Worm (Caenorhabditis elegans): ENCODE data around the gene ceh-16.

ceh-16 gene

DNA sequence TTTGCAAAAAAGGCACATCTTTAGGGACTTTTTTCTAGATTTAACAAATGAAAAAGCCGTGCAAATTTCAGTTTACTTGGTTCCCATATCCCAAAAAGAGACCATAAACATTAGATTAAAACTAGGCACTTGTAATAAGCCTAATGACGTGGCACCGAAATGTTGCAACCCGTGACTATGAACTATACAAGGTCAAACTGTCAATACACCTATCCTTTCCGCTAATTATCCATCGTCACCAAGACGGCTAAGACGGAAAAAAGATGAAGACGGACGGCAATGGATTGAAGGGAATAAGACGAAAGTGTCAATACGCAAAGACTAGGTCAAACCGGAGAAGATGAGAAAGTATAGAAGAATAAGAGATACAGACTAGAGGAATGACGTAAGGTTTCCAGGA, 23.6 kb upstream of the ceh-16 start:
- TF ChIP-seq ttx-3 (tag; optimal IDR thresholded peaks at IDR 0.05): no peak
- no peak for TF ChIP-seq ref-2 (tag; optimal IDR thresholded peaks at IDR 0.05)
- TF ChIP-seq eyg-1 (tag; optimal IDR thresholded peaks at IDR 0.05): no peak
- no peak for TF ChIP-seq hlh-30 (tag; optimal IDR thresholded peaks at IDR 0.05; ENCODE audit: insufficient read depth)
- no peak for TF ChIP-seq Y22D7AL.16 (tag; optimal IDR thresholded peaks at IDR 0.05)
- no peak for TF ChIP-seq K02D7.2 (tag; optimal IDR thresholded peaks at IDR 0.05)
- no peak for TF ChIP-seq gmeb-2 (tag; optimal IDR thresholded peaks at IDR 0.05)
- no peak for TF ChIP-seq ceh-24 (tag; optimal IDR thresholded peaks at IDR 0.05)
- TF ChIP-seq ceh-6 (GFP tag; optimal IDR thresholded peaks at IDR 0.05): no peak
- no peak for TF ChIP-seq hlh-6 (tag; optimal IDR thresholded peaks at IDR 0.05)

DNA sequence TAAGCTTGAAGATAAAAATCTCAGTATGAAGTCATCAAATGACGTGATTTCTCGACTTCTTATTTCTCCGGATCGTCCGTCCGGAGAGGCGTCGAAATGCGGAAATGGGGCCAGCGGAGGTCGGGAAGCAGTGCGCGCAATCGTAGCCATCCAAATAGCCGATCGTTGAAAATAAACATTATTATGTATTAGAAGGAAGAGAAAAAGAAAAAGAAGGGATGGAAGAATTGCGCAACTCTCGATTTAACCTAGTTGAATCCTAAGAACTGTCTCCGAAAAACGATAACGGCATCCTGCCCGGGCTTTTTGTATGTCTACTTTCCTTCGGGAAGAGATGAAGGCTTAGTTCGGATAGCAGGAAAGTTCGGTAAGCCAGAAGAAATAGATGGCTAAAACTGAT, 20.4 kb upstream of the ceh-16 start:
- TF ChIP-seq pha-2 (tag; optimal IDR thresholded peaks at IDR 0.05): no peak
- TF ChIP-seq ceh-31 (tag; optimal IDR thresholded peaks at IDR 0.05): no peak
- TF ChIP-seq ama-1 (optimal IDR thresholded peaks at IDR 0.05): no peak
- TF ChIP-seq elt-4 (tag; optimal IDR thresholded peaks at IDR 0.05): no peak
- no peak for TF ChIP-seq ceh-6 (GFP tag; optimal IDR thresholded peaks at IDR 0.05)

- TF ChIP-seq che-1 (tag; optimal IDR thresholded peaks at IDR 0.05) (no peak), T23F11.4 (GFP tag; optimal IDR thresholded peaks at IDR 0.05) (no peak), K02D7.2 (tag; optimal IDR thresholded peaks at IDR 0.05) (no peak), sox-2 (GFP tag; IDR thresholded peaks at IDR 0.05) (no peak), ceh-6 (GFP tag; optimal IDR thresholded peaks at IDR 0.05) (no peak), gmeb-2 (tag; optimal IDR thresholded peaks at IDR 0.05) (no peak), lim-6 (tag; optimal IDR thresholded peaks at IDR 0.05) (no peak), Y22D7AL.16 (tag; optimal IDR thresholded peaks at IDR 0.05) (no peak), hlh-13 (GFP tag; optimal IDR thresholded peaks at IDR 0.05) (no peak), zip-5 (tag; optimal IDR thresholded peaks at IDR 0.05) (no peak), pros-1 (tag; optimal IDR thresholded peaks at IDR 0.05) (no peak), C38D4.7 (GFP tag; optimal IDR thresholded peaks at IDR 0.05) (no peak), pag-3 (tag; optimal IDR thresholded peaks at IDR 0.05; ENCODE audit: borderline replicate concordance) (no peak), pha-4 (tag; optimal IDR thresholded peaks at IDR 0.05) (no peak), pqm-1 (tag; optimal IDR thresholded peaks at IDR 0.05) (no peak), ceh-31 (tag; optimal IDR thresholded peaks at IDR 0.05) (no peak), lin-11 (tag; optimal IDR thresholded peaks at IDR 0.05) (no peak)
Observed at ce11 chrIII:8605532-8605931, 17.0 kb upstream of the ceh-16 start, which contains the start of gene C06E1.1. C06E1.1 (plus strand) TSS chrIII:8605832.

DNA sequence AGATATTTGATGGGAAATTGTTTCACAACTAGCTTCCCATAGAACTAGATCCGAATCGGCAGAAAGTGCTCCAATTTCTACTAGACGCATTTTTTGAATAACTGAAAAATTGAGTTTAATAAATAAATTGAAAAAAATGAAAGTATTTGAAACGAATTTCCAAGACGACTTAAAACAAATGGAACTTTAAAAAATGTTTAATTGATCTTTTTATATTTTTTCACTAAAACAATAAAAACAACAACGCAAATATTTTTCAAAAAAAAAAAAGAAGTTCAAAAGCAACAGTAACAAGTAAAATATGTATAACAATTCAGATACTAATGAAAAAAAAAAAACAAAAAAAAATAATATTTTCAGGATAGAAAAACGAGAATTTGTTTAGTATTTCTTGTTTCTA, 12.9 kb upstream of the ceh-16 start, which contains the start of gene C06E1.9:
Gene C06E1.9, minus strand, starts transcription at position 101 of the 400 bp plus-strand sequence.
- TF ChIP-seq tbx-2 (tag; optimal IDR thresholded peaks at IDR 0.05): no peak
- TF ChIP-seq che-1 (tag; optimal IDR thresholded peaks at IDR 0.05): no peak
- TF ChIP-seq ttx-3 (tag; optimal IDR thresholded peaks at IDR 0.05): no peak
- TF ChIP-seq dmd-4 (tag; optimal IDR thresholded peaks at IDR 0.05; ENCODE audit: borderline replicate concordance): no peak
- no peak for TF ChIP-seq eyg-1 (tag; optimal IDR thresholded peaks at IDR 0.05)
- TF ChIP-seq ceh-2 (tag; optimal IDR thresholded peaks at IDR 0.05): no peak
- TF ChIP-seq ceh-24 (tag; optimal IDR thresholded peaks at IDR 0.05): no peak
- no peak for TF ChIP-seq nhr-232 (tag; optimal IDR thresholded peaks at IDR 0.05)
- no peak for TF ChIP-seq C38D4.7 (GFP tag; optimal IDR thresholded peaks at IDR 0.05)
- TF ChIP-seq sox-2 (GFP tag; IDR thresholded peaks at IDR 0.05): no peak
- no peak for TF ChIP-seq ahr-1 (tag; optimal IDR thresholded peaks at IDR 0.05)
- TF ChIP-seq T23F11.4 (GFP tag; optimal IDR thresholded peaks at IDR 0.05): no peak
- no peak for TF ChIP-seq ceh-34 (tag; optimal IDR thresholded peaks at IDR 0.05)
- no peak for TF ChIP-seq unc-42 (tag; optimal IDR thresholded peaks at IDR 0.05)
- no peak for TF ChIP-seq C08G9.2 (tag; optimal IDR thresholded peaks at IDR 0.05)
- no peak for TF ChIP-seq npax-4 (tag; optimal IDR thresholded peaks at IDR 0.05)
- TF ChIP-seq tbx-7 (tag; optimal IDR thresholded peaks at IDR 0.05): no peak
- no peak for TF ChIP-seq nhr-11 (tag; optimal IDR thresholded peaks at IDR 0.05)
- TF ChIP-seq odd-2 (tag; optimal IDR thresholded peaks at IDR 0.05): no peak
- no peak for TF ChIP-seq fax-1 (tag; optimal IDR thresholded peaks at IDR 0.05)
